Fruit fly (Drosophila melanogaster) whole organism, embryonic: ENCODE measurements around the gene CG10747.

Experiments
- Abd-B ChIP-seq: fragments of 200-800 bp; sonication (Bioruptor generic); optimal IDR thresholded peaks from 2 replicates; lab custom pipeline; 2018; ENCODE audit warnings: missing biosample characterization, mild to moderate bottlenecking, missing genetic modification characterization, moderate library complexity
- Ada2b ChIP-seq: fragments of 200-800 bp; sonication (Bioruptor generic); IDR thresholded peaks from 2 replicates; pipeline ENCODE4 v1.3.6; 2022; ENCODE audit warnings: missing biosample characterization, missing genetic modification characterization
- Atf3 ChIP-seq: fragments of 200-800 bp; sonication (Bioruptor generic); optimal IDR thresholded peaks from 3 replicates; lab custom pipeline; 2016; ENCODE audit warnings: missing biosample characterization, missing genetic modification characterization
- BEAF-32 ChIP-seq: fragments of 200-800 bp; sonication (Bioruptor generic); optimal IDR thresholded peaks from 3 replicates; lab custom pipeline; 2017; ENCODE audit warnings: missing biosample characterization, missing genetic modification characterization, mild to moderate bottlenecking, moderate library complexity, missing genetic modification reagents
- CG12942 ChIP-seq: fragments of 200-800 bp; sonication (Bioruptor generic); optimal IDR thresholded peaks from 3 replicates; lab custom pipeline; 2016; ENCODE audit warnings: missing biosample characterization, missing genetic modification characterization
- CG13287 ChIP-seq: fragments of 200-800 bp; sonication (Bioruptor generic); IDR thresholded peaks from 2 replicates; pipeline ENCODE4 v1.3.6; 2022; ENCODE audit warnings: missing biosample characterization, missing genetic modification characterization; ENCODE audit not compliant: partially characterized antibody
- CG14441 ChIP-seq: fragments of 200-800 bp; sonication (Bioruptor generic); IDR thresholded peaks from 2 replicates; pipeline ENCODE4 v1.3.6; 2022; ENCODE audit warnings: missing biosample characterization, missing genetic modification characterization
- CG15601 ChIP-seq: fragments of 200-800 bp; sonication (Bioruptor generic); optimal IDR thresholded peaks from 3 replicates; lab custom pipeline; 2019; ENCODE audit warnings: missing biosample characterization, mild to moderate bottlenecking, missing genetic modification characterization, moderate library complexity
- CG18599 ChIP-seq: fragments of 200-800 bp; sonication (Bioruptor generic); optimal IDR thresholded peaks from 3 replicates; lab custom pipeline; 2017; ENCODE audit warnings: missing biosample characterization, missing genetic modification characterization, mild to moderate bottlenecking, moderate library complexity, missing genetic modification reagents
- CG2129 ChIP-seq: fragments of 200-800 bp; sonication (Bioruptor generic); IDR thresholded peaks from 2 replicates; pipeline ENCODE4 v1.3.6; 2022; ENCODE audit warnings: missing biosample characterization, missing genetic modification characterization; ENCODE audit not compliant: partially characterized antibody
- CG2889 ChIP-seq: fragments of 200-800 bp; sonication (Bioruptor generic); IDR thresholded peaks from 3 replicates; pipeline ENCODE4 v1.3.6; 2022; ENCODE audit warnings: missing biosample characterization, missing genetic modification characterization
- CG3065 ChIP-seq: fragments of 200-800 bp; sonication (Bioruptor generic); optimal IDR thresholded peaks from 2 replicates; lab custom pipeline; 2016; ENCODE audit warnings: missing biosample characterization, missing genetic modification characterization
- CG31388 ChIP-seq: fragments of 200-800 bp; sonication (Bioruptor generic); optimal IDR thresholded peaks from 2 replicates; lab custom pipeline; 2016; ENCODE audit warnings: missing biosample characterization, missing genetic modification characterization
- CG32767 ChIP-seq: fragments of 200-800 bp; sonication (Bioruptor generic); IDR thresholded peaks from 2 replicates; pipeline ENCODE4 v1.3.6; 2022; ENCODE audit warnings: missing biosample characterization, missing genetic modification characterization
- CG33213 ChIP-seq: fragments of 200-800 bp; sonication (Bioruptor generic); optimal IDR thresholded peaks from 3 replicates; lab custom pipeline; 2016; ENCODE audit warnings: missing biosample characterization, missing genetic modification characterization
- CG34422 ChIP-seq: fragments of 200-800 bp; sonication (Bioruptor generic); IDR thresholded peaks from 3 replicates; pipeline ENCODE4 v1.3.6; 2022; ENCODE audit warnings: missing biosample characterization, missing genetic modification characterization
- CG4328 ChIP-seq: fragments of 200-800 bp; sonication (Bioruptor generic); optimal IDR thresholded peaks from 3 replicates; lab custom pipeline; 2017; ENCODE audit warnings: missing biosample characterization, missing genetic modification reagents, missing genetic modification characterization
- CG7271 ChIP-seq: fragments of 200-800 bp; sonication (Bioruptor generic); optimal IDR thresholded peaks from 2 replicates; lab custom pipeline; 2018; ENCODE audit warnings: missing biosample characterization, mild to moderate bottlenecking, missing genetic modification characterization, moderate library complexity
- CG7987 ChIP-seq: fragments of 200-800 bp; sonication (Bioruptor generic); optimal IDR thresholded peaks from 2 replicates; lab custom pipeline; 2018; ENCODE audit warnings: missing biosample characterization, mild to moderate bottlenecking, missing genetic modification characterization, moderate library complexity
- CG8388 ChIP-seq: fragments of 200-800 bp; sonication (Bioruptor generic); optimal IDR thresholded peaks from 2 replicates; lab custom pipeline; 2019; ENCODE audit warnings: missing biosample characterization, mild to moderate bottlenecking, missing genetic modification characterization, moderate library complexity
- CG8924 ChIP-seq: fragments of 200-800 bp; optimal IDR thresholded peaks from 3 replicates; lab custom pipeline; 2019; ENCODE audit warnings: missing biosample characterization, mild to moderate bottlenecking, missing genetic modification characterization, moderate library complexity
- CG9876 ChIP-seq: fragments of 200-800 bp; sonication (Bioruptor generic); optimal IDR thresholded peaks from 2 replicates; lab custom pipeline; 2016; ENCODE audit warnings: missing biosample characterization, missing genetic modification characterization
- D ChIP-seq, 2 experiments: fragments of 200-800 bp in 1 of 2; fragments of >200 bp in 1 of 2; sonication (Bioruptor generic) in 1 of 2; optimal IDR thresholded peaks; 2 replicates in 1 of 2; 3 replicates in 1 of 2; lab custom pipeline; 2017; ENCODE audit warnings: mild to moderate bottlenecking in 1 of 2, missing biosample characterization in 1 of 2, missing genetic modification characterization in 1 of 2, missing genetic modification reagents in 1 of 2
- D19A ChIP-seq: fragments of 200-800 bp; optimal IDR thresholded peaks from 3 replicates; lab custom pipeline; 2019; ENCODE audit warnings: missing biosample characterization, mild to moderate bottlenecking, missing genetic modification characterization, moderate library complexity
- Deaf1 ChIP-seq: fragments of 200-800 bp; optimal IDR thresholded peaks from 3 replicates; lab custom pipeline; 2019; ENCODE audit warnings: missing biosample characterization, mild to moderate bottlenecking, missing genetic modification characterization, moderate library complexity
- HHEX ChIP-seq: fragments of 200-800 bp; sonication (Bioruptor generic); optimal IDR thresholded peaks from 3 replicates; lab custom pipeline; 2017; ENCODE audit warnings: missing biosample characterization, mild to moderate bottlenecking, missing genetic modification characterization, missing genetic modification reagents
- HLH4C ChIP-seq: fragments of 200-800 bp; sonication (Bioruptor generic); IDR thresholded peaks from 3 replicates; pipeline ENCODE4 v1.3.6; 2022; ENCODE audit warnings: missing biosample characterization, missing genetic modification characterization; ENCODE audit not compliant: partially characterized antibody
- HmgD ChIP-seq: fragments of 200-800 bp; sonication (Bioruptor generic); optimal IDR thresholded peaks from 3 replicates; lab custom pipeline; 2016; ENCODE audit warnings: missing biosample characterization, missing genetic modification characterization
- Hr3 ChIP-seq: fragments of 200-800 bp; sonication (Bioruptor generic); optimal IDR thresholded peaks from 3 replicates; lab custom pipeline; 2016; ENCODE audit warnings: missing biosample characterization, missing genetic modification characterization
- Lim3 ChIP-seq: fragments of 200-800 bp; sonication (Bioruptor generic); IDR thresholded peaks from 2 replicates; pipeline ENCODE4 v1.3.6; 2022; ENCODE audit warnings: missing biosample characterization, missing genetic modification characterization
- Optix ChIP-seq: fragments of 200-800 bp; sonication (Bioruptor generic); IDR thresholded peaks from 3 replicates; pipeline ENCODE4 v1.3.6; 2022; ENCODE audit warnings: missing biosample characterization, missing genetic modification characterization
- al ChIP-seq: fragments of 200-800 bp; sonication (Bioruptor generic); IDR thresholded peaks from 2 replicates; pipeline ENCODE4 v1.3.6; 2022; ENCODE audit warnings: missing biosample characterization, missing genetic modification characterization
- ara ChIP-seq: fragments of 200-800 bp; sonication (Bioruptor generic); IDR thresholded peaks from 2 replicates; pipeline ENCODE4 v1.3.6; 2022; ENCODE audit warnings: missing biosample characterization, missing genetic modification characterization
- chinmo ChIP-seq: fragments of 200-800 bp; sonication (Bioruptor generic); IDR thresholded peaks from 4 replicates; pipeline ENCODE4 v1.3.6; 2022; ENCODE audit warnings: missing biosample characterization, missing genetic modification characterization; ENCODE audit not compliant: partially characterized antibody
- crc ChIP-seq: fragments of 200-800 bp; sonication (Bioruptor generic); optimal IDR thresholded peaks from 2 replicates; lab custom pipeline; 2016; ENCODE audit warnings: missing biosample characterization, missing genetic modification characterization
- disco-r ChIP-seq: fragments of 200-800 bp; sonication (Bioruptor generic); optimal IDR thresholded peaks from 2 replicates; lab custom pipeline; 2016; ENCODE audit warnings: missing biosample characterization, missing genetic modification characterization
- fu2 ChIP-seq: fragments of 200-800 bp; sonication (Bioruptor generic); optimal IDR thresholded peaks from 2 replicates; lab custom pipeline; 2016; ENCODE audit warnings: missing biosample characterization, missing genetic modification characterization
- hbn ChIP-seq: fragments of 200-800 bp; sonication (Bioruptor generic); IDR thresholded peaks from 2 replicates; pipeline ENCODE4 v1.3.6; 2022; ENCODE audit warnings: missing biosample characterization, missing genetic modification characterization; ENCODE audit not compliant: partially characterized antibody
- insv ChIP-seq, 2 experiments: fragments of 200-800 bp; sonication (Bioruptor generic); optimal IDR thresholded peaks; 3 replicates each; lab custom pipeline; 2016 to 2018; ENCODE audit warnings: missing biosample characterization in 2 of 2, missing genetic modification characterization in 2 of 2
- kah ChIP-seq: fragments of 200-800 bp; sonication (Bioruptor generic); optimal IDR thresholded peaks from 2 replicates; lab custom pipeline; 2018; ENCODE audit warnings: missing biosample characterization, mild to moderate bottlenecking, missing genetic modification characterization
- ranshi ChIP-seq: fragments of 200-800 bp; sonication (Bioruptor generic); IDR thresholded peaks from 2 replicates; pipeline ENCODE4 v1.3.6; 2022; ENCODE audit warnings: missing biosample characterization, missing genetic modification characterization
- sna ChIP-seq: fragments of 200-800 bp; sonication (Bioruptor generic); IDR thresholded peaks from 2 replicates; pipeline ENCODE4 v1.3.6; 2022; ENCODE audit warnings: missing biosample characterization, missing genetic modification characterization; ENCODE audit not compliant: partially characterized antibody
- sr ChIP-seq: fragments of 200-800 bp; sonication (Bioruptor generic); IDR thresholded peaks from 3 replicates; pipeline ENCODE4 v1.3.6; 2022; ENCODE audit warnings: missing biosample characterization, missing genetic modification characterization
- tgo ChIP-seq: fragments of 200-800 bp; sonication (Bioruptor generic); IDR thresholded peaks from 3 replicates; pipeline ENCODE4 v1.3.6; 2022; ENCODE audit warnings: missing biosample characterization, missing genetic modification characterization
- vvl ChIP-seq: fragments of 200-800 bp; sonication (Bioruptor generic); IDR thresholded peaks from 2 replicates; pipeline ENCODE4 v1.3.6; 2022; ENCODE audit warnings: missing biosample characterization, missing genetic modification characterization

CG10747 gene

dm6 chr2L:20121233-20121551 is 30.0 kb upstream of the CG10747 start:
- TF ChIP-seq fu2 (GFP tag; lab: Kevin White, UChicago) (no peak), CG2889 (GFP tag; lab: Robert Waterston, UW) (no peak), Deaf1 (tag; lab: Kevin White, UChicago) (peak; percentile 64), hbn (0 out of 2 replicates have a peak, but pooled peaks have one; percentile 23), ranshi (GFP tag; lab: Robert Waterston, UW) (no peak), al (GFP tag; lab: Robert Waterston, UW) (no peak), CG7987 (GFP tag; lab: Kevin White, UChicago) (no peak), crc (GFP tag; lab: Kevin White, UChicago) (no peak), CG14441 (GFP tag; lab: Robert Waterston, UW) (no peak), CG31388 (GFP tag; lab: Kevin White, UChicago) (no peak), D (optimal IDR thresholded peaks at IDR 0.05; lab: Kevin White, UChicago) (peak; percentile 72), D (GFP tag; optimal IDR thresholded peaks at IDR 0.05; lab: Kevin White, UChicago) (no peak), insv (GFP tag; optimal IDR thresholded peaks at IDR 0.05; lab: Kevin White, UChicago) (peak in 1 of 2 experiments; percentile 84), chinmo (GFP tag; lab: Robert Waterston, UW) (0 out of 4 replicates have a peak, but pooled peaks have one; percentile 12), CG9876 (GFP tag; lab: Kevin White, UChicago) (no peak)

DNA sequence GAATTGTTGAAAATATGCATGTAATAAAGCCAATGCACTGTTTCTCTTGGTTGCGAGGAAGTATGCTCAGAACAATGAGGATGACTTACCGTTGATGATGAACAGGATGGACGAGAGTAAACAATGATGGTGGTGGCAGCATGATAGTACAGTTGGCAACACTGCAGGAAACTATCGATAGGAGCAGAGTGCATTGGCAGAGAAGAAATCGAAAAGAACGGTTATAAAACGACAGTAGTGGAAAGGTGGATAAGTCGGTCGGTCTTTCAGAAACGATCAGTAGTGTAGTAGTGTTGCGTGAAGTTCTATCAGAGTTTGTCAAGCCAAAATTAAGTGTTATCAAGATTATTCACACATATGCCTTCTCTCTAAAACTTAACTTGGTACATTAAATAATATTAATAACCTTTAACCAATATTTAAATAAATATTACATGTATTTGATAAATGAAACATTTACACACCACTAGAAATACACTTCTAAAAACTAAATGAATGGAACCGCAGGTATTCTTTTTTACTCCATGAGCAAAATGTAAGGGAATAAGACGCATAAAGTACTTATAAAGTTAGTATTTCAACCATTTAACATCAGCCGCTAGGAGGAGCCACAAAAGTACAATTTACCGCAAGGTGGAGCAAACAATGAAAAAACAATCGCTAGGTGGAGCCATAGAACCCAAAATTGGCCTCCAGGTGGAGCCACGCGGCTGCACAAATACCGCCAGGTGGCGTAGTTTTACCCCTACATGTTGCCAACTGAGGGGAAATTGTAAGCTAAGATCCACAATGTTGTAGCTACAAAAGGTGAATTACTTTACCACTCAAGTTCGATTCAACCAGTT is 29.5 kb upstream of the CG10747 start:
- TF ChIP-seq HLH4C (peak; percentile 65; the same call in 2 of the 3 replicates), tgo (GFP tag; lab: Robert Waterston, UW) (peak; percentile 89), CG32767 (GFP tag; lab: Robert Waterston, UW) (no peak), disco-r (GFP tag; lab: Kevin White, UChicago) (peak; percentile 85), CG7271 (tag; lab: Kevin White, UChicago) (no peak), vvl (GFP tag; lab: Robert Waterston, UW) (peak; percentile 91), CG2129 (GFP tag; lab: Robert Waterston, UW) (peak; percentile 84), Lim3 (GFP tag; lab: Robert Waterston, UW) (no peak), CG18599 (GFP tag; lab: Kevin White, UChicago) (peak; percentile 74), sr (GFP tag; lab: Robert Waterston, UW) (peak; percentile 81), CG15601 (tag; lab: Kevin White, UChicago) (peak; percentile 64), ara (GFP tag; lab: Robert Waterston, UW) (peak; percentile 80), kah (GFP tag; lab: Kevin White, UChicago) (no peak), chinmo (GFP tag; lab: Robert Waterston, UW) (no peak), ranshi (GFP tag; lab: Robert Waterston, UW) (peak; percentile 94), Optix (peak; percentile 91), Hr3 (peak; percentile 92), CG4328 (GFP tag; lab: Kevin White, UChicago) (peak; percentile 54), sna (GFP tag; lab: Robert Waterston, UW) (peak; percentile 84), CG3065 (GFP tag; lab: Kevin White, UChicago) (peak; percentile 70), Ada2b (GFP tag; lab: Robert Waterston, UW) (peak; percentile 81), HHEX (GFP tag; lab: Kevin White, UChicago) (peak; percentile 43), CG8388 (GFP tag; lab: Kevin White, UChicago) (peak; percentile 47), BEAF-32 (peak; percentile 76), D19A (tag; lab: Kevin White, UChicago) (peak; percentile 53), CG12942 (GFP tag; lab: Kevin White, UChicago) (peak; percentile 90), CG8924 (peak; percentile 81), CG33213 (peak; percentile 98), Abd-B (GFP tag; lab: Kevin White, UChicago) (peak; percentile 90), D (optimal IDR thresholded peaks at IDR 0.05; lab: Kevin White, UChicago) (no peak), D (GFP tag; optimal IDR thresholded peaks at IDR 0.05; lab: Kevin White, UChicago) (peak; percentile 57), HmgD (peak; percentile 92), CG34422 (peak; percentile 91; the same call in 2 of the 3 replicates), Atf3 (GFP tag; lab: Kevin White, UChicago) (peak; percentile 91), CG7987 (GFP tag; lab: Kevin White, UChicago) (peak; percentile 90), CG13287 (GFP tag; lab: Robert Waterston, UW) (peak; percentile 77)
